Fruit fly (Drosophila melanogaster) whole organism, embryonic: ENCODE measurements around the gene rho-5.

Experiments
- Awh ChIP-seq: fragments of 200-800 bp; sonication (Bioruptor generic); IDR thresholded peaks from 2 replicates; pipeline ENCODE4, ENCODE4 v1.3.6; 2022; ENCODE audit warnings: missing biosample characterization, missing genetic modification characterization
- Bdp1 ChIP-seq: fragments of 200-800 bp; sonication (Bioruptor generic); optimal IDR thresholded peaks from 3 replicates; lab custom pipeline; 2016; ENCODE audit warnings: missing biosample characterization, missing genetic modification characterization
- CG1233 ChIP-seq: fragments of 200-800 bp; sonication (Bioruptor generic); optimal IDR thresholded peaks from 4 replicates; lab custom pipeline; 2018; ENCODE audit warnings: missing biosample characterization, mild to moderate bottlenecking, missing genetic modification characterization
- CG13894 ChIP-seq: fragments of 200-800 bp; sonication (Bioruptor generic); optimal IDR thresholded peaks from 3 replicates; lab custom pipeline; 2018; ENCODE audit warnings: missing biosample characterization, mild to moderate bottlenecking, missing genetic modification characterization, moderate library complexity
- CG15269 ChIP-seq: fragments of 200-800 bp; sonication (Bioruptor generic); optimal IDR thresholded peaks from 2 replicates; lab custom pipeline; 2018; ENCODE audit warnings: missing biosample characterization, mild to moderate bottlenecking, missing genetic modification characterization, moderate library complexity
- CG17328 ChIP-seq: fragments of 200-800 bp; sonication (Bioruptor generic); IDR thresholded peaks from 2 replicates; pipeline ENCODE4 v1.3.6; 2022; ENCODE audit warnings: missing biosample characterization, missing genetic modification characterization
- CG17359 ChIP-seq: fragments of 200-800 bp; sonication (Bioruptor generic); optimal IDR thresholded peaks from 3 replicates; lab custom pipeline; 2018; ENCODE audit warnings: missing biosample characterization, mild to moderate bottlenecking, missing genetic modification characterization, moderate library complexity
- CG17802 ChIP-seq: fragments of 200-800 bp; sonication (Bioruptor generic); optimal IDR thresholded peaks from 2 replicates; lab custom pipeline; 2018; ENCODE audit warnings: missing biosample characterization, mild to moderate bottlenecking, missing genetic modification characterization, moderate library complexity
- CG3163 ChIP-seq: fragments of 200-800 bp; sonication (Bioruptor generic); optimal IDR thresholded peaks from 3 replicates; lab custom pipeline; 2016; ENCODE audit warnings: missing biosample characterization, missing genetic modification characterization
- CG32532 ChIP-seq: fragments of 200-800 bp; sonication (Bioruptor generic); IDR thresholded peaks from 2 replicates; pipeline ENCODE4 v1.3.6; 2022; ENCODE audit warnings: missing biosample characterization, missing genetic modification characterization
- CG3726 ChIP-seq: fragments of 200-800 bp; sonication (Bioruptor generic); IDR thresholded peaks from 3 replicates; pipeline ENCODE4, ENCODE4 v1.3.6; 2022; ENCODE audit warnings: missing biosample characterization, missing genetic modification characterization
- CG4707 ChIP-seq: fragments of 200-800 bp; sonication (Bioruptor generic); optimal IDR thresholded peaks from 2 replicates; lab custom pipeline; 2018; ENCODE audit warnings: missing biosample characterization, mild to moderate bottlenecking, missing genetic modification characterization, moderate library complexity
- CG4820 ChIP-seq: fragments of 200-800 bp; sonication (Bioruptor generic); optimal IDR thresholded peaks from 3 replicates; lab custom pipeline; 2016; ENCODE audit warnings: missing biosample characterization, missing genetic modification characterization
- CG5245 ChIP-seq: fragments of 200-800 bp; sonication (Bioruptor generic); optimal IDR thresholded peaks from 3 replicates; lab custom pipeline; 2016; ENCODE audit warnings: missing biosample characterization, missing genetic modification characterization
- CG7987 ChIP-seq: fragments of 200-800 bp; sonication (Bioruptor generic); optimal IDR thresholded peaks from 2 replicates; lab custom pipeline; 2018; ENCODE audit warnings: missing biosample characterization, mild to moderate bottlenecking, missing genetic modification characterization, moderate library complexity
- Chrac-16 ChIP-seq: fragments of 200-800 bp; sonication (Bioruptor generic); optimal IDR thresholded peaks from 3 replicates; lab custom pipeline; 2016; ENCODE audit warnings: missing biosample characterization, missing genetic modification characterization
- Dip3 ChIP-seq: fragments of 200-800 bp; sonication (Bioruptor generic); optimal IDR thresholded peaks from 3 replicates; lab custom pipeline; 2016; ENCODE audit warnings: missing biosample characterization, missing genetic modification characterization
- Fer3 ChIP-seq: fragments of 200-800 bp; sonication (Bioruptor generic); optimal IDR thresholded peaks from 2 replicates; lab custom pipeline; 2018; ENCODE audit warnings: missing biosample characterization, mild to moderate bottlenecking, missing genetic modification characterization, moderate library complexity
- HLH54F ChIP-seq: fragments of 200-800 bp; sonication (Bioruptor generic); optimal IDR thresholded peaks from 3 replicates; lab custom pipeline; 2016; ENCODE audit warnings: missing biosample characterization, missing genetic modification characterization
- MESR4 ChIP-seq: fragments of 200-800 bp; sonication (Bioruptor generic); optimal IDR thresholded peaks from 2 replicates; lab custom pipeline; 2018; ENCODE audit warnings: missing biosample characterization, mild to moderate bottlenecking, missing genetic modification characterization, moderate library complexity
- Max ChIP-seq: fragments of 200-800 bp; sonication (Bioruptor generic); optimal IDR thresholded peaks from 2 replicates; lab custom pipeline; 2016; ENCODE audit warnings: missing biosample characterization, mild to moderate bottlenecking, missing genetic modification characterization
- Nf-YB ChIP-seq: fragments of 200-800 bp; sonication (Bioruptor generic); optimal IDR thresholded peaks from 3 replicates; lab custom pipeline; 2019; ENCODE audit warnings: missing biosample characterization, mild to moderate bottlenecking, missing genetic modification characterization, moderate library complexity
- Nf-YC ChIP-seq: fragments of 200-800 bp; optimal IDR thresholded peaks from 3 replicates; lab custom pipeline; 2019; ENCODE audit warnings: missing biosample characterization, mild to moderate bottlenecking, missing genetic modification characterization, moderate library complexity
- Trl ChIP-seq, 3 experiments: fragments of >200 bp in 2 of 3; fragments of 200-800 bp in 1 of 3; sonication (Bioruptor generic) in 1 of 3; optimal IDR thresholded peaks; 2 replicates in 1 of 3; 3 replicates in 2 of 3; lab custom pipeline; 2016 to 2017; ENCODE audit warnings: missing biosample characterization in 1 of 3, missing genetic modification characterization in 1 of 3
- aop ChIP-seq: fragments of 200-800 bp; sonication (Bioruptor generic); IDR thresholded peaks from 2 replicates; pipeline ENCODE4 v1.3.6; 2022; ENCODE audit warnings: missing biosample characterization, missing genetic modification characterization
- az2 ChIP-seq: fragments of 200-800 bp; sonication (Bioruptor generic); optimal IDR thresholded peaks from 3 replicates; lab custom pipeline; 2016; ENCODE audit warnings: missing biosample characterization, missing genetic modification characterization
- bbx ChIP-seq: fragments of 200-800 bp; sonication (Bioruptor generic); IDR thresholded peaks from 2 replicates; pipeline ENCODE4 v1.3.6; 2022; ENCODE audit warnings: missing biosample characterization, missing genetic modification characterization; ENCODE audit not compliant: partially characterized antibody
- br ChIP-seq: fragments of >200 bp; optimal IDR thresholded peaks from 2 replicates; lab custom pipeline; 2017
- btn ChIP-seq: fragments of 200-800 bp; sonication (Bioruptor generic); optimal IDR thresholded peaks from 2 replicates; lab custom pipeline; 2016; ENCODE audit warnings: missing biosample characterization, missing genetic modification characterization
- corto ChIP-seq: fragments of 200-800 bp; sonication (Bioruptor generic); optimal IDR thresholded peaks from 2 replicates; lab custom pipeline; 2016; ENCODE audit warnings: missing biosample characterization, mild to moderate bottlenecking, missing genetic modification characterization, moderate library complexity
- croc ChIP-seq: fragments of 200-800 bp; sonication (Bioruptor generic); conservative IDR thresholded peaks from 3 replicates; pipeline ENCODE4 v1.3.6; 2022; ENCODE audit warnings: missing biosample characterization, missing genetic modification characterization
- da ChIP-seq: fragments of 200-800 bp; sonication (Bioruptor generic); optimal IDR thresholded peaks from 2 replicates; lab custom pipeline; 2016; ENCODE audit warnings: missing biosample characterization, missing genetic modification characterization
- dpn ChIP-seq, 2 experiments: fragments of 200-800 bp; sonication (Bioruptor generic); optimal IDR thresholded peaks; 3 replicates each; lab custom pipeline; 2016; ENCODE audit warnings: missing biosample characterization in 2 of 2, missing genetic modification characterization in 2 of 2
- en ChIP-seq: fragments of 200-800 bp; sonication (Bioruptor generic); optimal IDR thresholded peaks from 2 replicates; lab custom pipeline; 2016; ENCODE audit warnings: missing biosample characterization, missing genetic modification characterization
- esg ChIP-seq: fragments of 200-800 bp; sonication (Bioruptor generic); conservative IDR thresholded peaks from 2 replicates; pipeline ENCODE4 v1.3.6; 2022; ENCODE audit warnings: missing biosample characterization, missing genetic modification characterization
- gem ChIP-seq: fragments of 200-800 bp; sonication (Bioruptor generic); optimal IDR thresholded peaks from 2 replicates; lab custom pipeline; 2019; ENCODE audit warnings: missing biosample characterization, mild to moderate bottlenecking, missing genetic modification characterization, moderate library complexity
- hkb ChIP-seq, 2 experiments: fragments of 200-800 bp in 1 of 2; fragments of >200 bp in 1 of 2; sonication (Bioruptor generic) in 1 of 2; IDR thresholded peaks in 1 of 2; optimal IDR thresholded peaks in 1 of 2; 2 replicates each; pipeline versions ENCODE4 v1.3.6 to Lab custom; 2017 to 2022; ENCODE audit warnings: missing biosample characterization in 1 of 2, missing genetic modification characterization in 1 of 2
- lilli ChIP-seq: fragments of 200-800 bp; sonication (Bioruptor generic); optimal IDR thresholded peaks from 3 replicates; lab custom pipeline; 2016; ENCODE audit warnings: missing biosample characterization, missing genetic modification characterization
- nmo ChIP-seq: fragments of 200-800 bp; sonication (Bioruptor generic); optimal IDR thresholded peaks from 2 replicates; lab custom pipeline; 2018; ENCODE audit warnings: missing biosample characterization, mild to moderate bottlenecking, missing genetic modification characterization, moderate library complexity
- oc ChIP-seq: fragments of 200-800 bp; sonication (Bioruptor generic); optimal IDR thresholded peaks from 2 replicates; lab custom pipeline; 2018; ENCODE audit warnings: missing biosample characterization, mild to moderate bottlenecking, missing genetic modification characterization, moderate library complexity
- org-1 ChIP-seq: fragments of 200-800 bp; sonication (Bioruptor generic); optimal IDR thresholded peaks from 2 replicates; lab custom pipeline; 2017; ENCODE audit warnings: missing biosample characterization, missing genetic modification characterization
- pros ChIP-seq: fragments of 200-800 bp; sonication (Bioruptor generic); optimal IDR thresholded peaks from 3 replicates; lab custom pipeline; 2019; ENCODE audit warnings: missing biosample characterization, mild to moderate bottlenecking, missing genetic modification characterization, moderate library complexity
- ro ChIP-seq: fragments of 200-800 bp; sonication (Bioruptor generic); IDR thresholded peaks from 2 replicates; pipeline ENCODE4 v1.3.6; 2022; ENCODE audit warnings: missing biosample characterization, missing genetic modification characterization
- row ChIP-seq: fragments of 200-800 bp; sonication (Bioruptor generic); IDR thresholded peaks from 3 replicates; pipeline ENCODE4 v1.3.6; 2022; ENCODE audit warnings: missing biosample characterization, missing genetic modification characterization
- sens ChIP-seq: fragments of 200-800 bp; sonication (Bioruptor generic); peaks from one replicate; lab custom pipeline; 2016; ENCODE audit warnings: missing biosample characterization, missing genetic modification characterization
- seq ChIP-seq: fragments of 200-800 bp; sonication (Bioruptor generic); IDR thresholded peaks from 2 replicates; pipeline ENCODE4 v1.3.6; 2022; ENCODE audit warnings: missing biosample characterization, missing genetic modification characterization
- sima ChIP-seq: fragments of 200-800 bp; sonication (Bioruptor generic); optimal IDR thresholded peaks from 2 replicates; lab custom pipeline; 2016; ENCODE audit warnings: missing biosample characterization, missing genetic modification characterization
- slou ChIP-seq: fragments of 200-800 bp; sonication (Bioruptor generic); optimal IDR thresholded peaks from 3 replicates; lab custom pipeline; 2016; ENCODE audit warnings: missing biosample characterization, missing genetic modification characterization
- slp2 ChIP-seq: fragments of 200-800 bp; sonication (Bioruptor generic); optimal IDR thresholded peaks from 2 replicates; lab custom pipeline; 2016; ENCODE audit warnings: missing biosample characterization, missing genetic modification characterization
- sr ChIP-seq: fragments of 200-800 bp; sonication (Bioruptor generic); IDR thresholded peaks from 3 replicates; pipeline ENCODE4 v1.3.6; 2022; ENCODE audit warnings: missing biosample characterization, missing genetic modification characterization
- zfh1 ChIP-seq: fragments of 200-800 bp; sonication (Bioruptor generic); IDR thresholded peaks from 3 replicates; pipeline ENCODE4 v1.3.6; 2022; ENCODE audit warnings: missing biosample characterization, missing genetic modification characterization

Gene rho-5

DNA sequence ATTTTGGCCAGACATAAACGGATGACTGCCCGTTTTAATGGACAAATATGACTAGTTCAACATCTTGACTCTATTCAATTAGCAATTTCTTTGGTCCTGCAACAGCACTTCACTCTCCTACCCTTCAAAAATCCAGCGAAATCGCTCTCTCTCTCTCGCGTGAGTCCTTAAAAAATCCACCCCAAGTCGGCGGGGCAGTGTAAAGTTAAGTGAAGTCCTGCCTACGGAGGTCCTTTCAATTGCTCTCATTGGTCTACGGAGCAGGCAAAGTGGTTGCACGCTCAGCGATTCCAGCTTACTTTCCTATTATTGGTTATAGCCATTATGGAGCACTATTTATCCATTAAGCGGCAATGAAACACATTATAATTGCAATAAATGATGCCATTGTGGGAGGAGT is 19.8 kb downstream of the rho-5 start, which contains the start of gene CG34367:
Gene CG34367, minus strand, starts transcription at position 35 of the 400 bp plus-strand sequence.
- no peak for TF ChIP-seq esg (GFP tag; lab: Robert Waterston, UW)
- TF ChIP-seq CG7987: no peak
- peak; percentile 86 for TF ChIP-seq pros (GFP tag; lab: Kevin White, UChicago)
- no peak for TF ChIP-seq hkb (optimal IDR thresholded peaks at IDR 0.05; lab: Kevin White, UChicago)
- no peak for TF ChIP-seq hkb (GFP tag; IDR thresholded peaks at IDR 0.05; lab: Robert Waterston, UW)
- no peak for TF ChIP-seq CG4707 (GFP tag; lab: Kevin White, UChicago)
- TF ChIP-seq lilli (GFP tag; lab: Kevin White, UChicago): no peak
- peak; percentile 96 for TF ChIP-seq Nf-YB
- TF ChIP-seq seq (GFP tag; lab: Robert Waterston, UW): peak; percentile 67; the same call in 1 of the 2 replicates
- TF ChIP-seq Nf-YC: peak; percentile 97
- peak; percentile 45 to 50 for TF ChIP-seq Trl (optimal IDR thresholded peaks at IDR 0.05; lab: Kevin White, UChicago)
- no peak for TF ChIP-seq Trl (GFP tag; optimal IDR thresholded peaks at IDR 0.05; lab: Kevin White, UChicago)
- no peak for TF ChIP-seq CG15269

DNA sequence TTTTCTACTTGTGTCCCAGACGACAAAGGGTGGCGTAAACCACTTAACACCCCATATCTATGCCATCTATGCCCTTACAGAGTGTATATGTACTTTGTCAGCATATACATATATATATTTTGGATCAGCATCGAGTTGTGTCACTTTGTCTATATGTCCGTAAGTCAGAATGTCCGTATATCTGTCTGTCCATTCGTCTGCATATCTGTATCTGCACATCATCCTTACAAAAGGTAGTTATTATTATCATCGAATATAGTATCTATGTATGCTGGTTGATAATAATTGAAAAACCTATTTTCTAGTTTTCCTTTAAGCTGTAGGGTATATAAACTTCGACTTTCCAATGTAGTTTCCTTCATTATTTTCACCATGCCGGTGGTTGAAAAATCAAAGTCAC is 22.6 kb downstream of the rho-5 start:
- TF ChIP-seq CG13894 (tag; lab: Kevin White, UChicago) (no peak), gem (tag; lab: Kevin White, UChicago) (no peak), bbx (GFP tag; lab: Robert Waterston, UW) (no peak), Max (GFP tag; lab: Kevin White, UChicago) (no peak), CG17328 (no peak), nmo (GFP tag; lab: Kevin White, UChicago) (peak; percentile 29), sr (GFP tag; lab: Robert Waterston, UW) (no peak), slp2 (GFP tag; lab: Kevin White, UChicago) (no peak), org-1 (GFP tag; lab: Kevin White, UChicago) (no peak), Dip3 (no peak), sens (GFP tag; lab: Kevin White, UChicago) (peak; percentile 88), croc (GFP tag; lab: Robert Waterston, UW) (no peak), CG3163 (no peak), br (lab: Kevin White, UChicago) (no peak), CG17359 (tag; lab: Kevin White, UChicago) (no peak), oc (tag; lab: Kevin White, UChicago) (no peak), az2 (GFP tag; lab: Kevin White, UChicago) (peak; percentile 14), HLH54F (GFP tag; lab: Kevin White, UChicago) (no peak), Fer3 (tag; lab: Kevin White, UChicago) (no peak), row (GFP tag; lab: Robert Waterston, UW) (peak; percentile 55), zfh1 (GFP tag; lab: Robert Waterston, UW) (no peak), CG3726 (GFP tag; lab: Robert Waterston, UW) (no peak), en (GFP tag; lab: Kevin White, UChicago) (no peak), ro (GFP tag; lab: Robert Waterston, UW) (no peak), CG32532 (no peak), corto (GFP tag; lab: Kevin White, UChicago) (no peak), da (GFP tag; lab: Kevin White, UChicago) (no peak), dpn (GFP tag; optimal IDR thresholded peaks at IDR 0.05; lab: Kevin White, UChicago) (no peak), CG5245 (GFP tag; lab: Kevin White, UChicago) (no peak), CG4820 (GFP tag; lab: Kevin White, UChicago) (no peak), Awh (GFP tag; lab: Robert Waterston, UW) (no peak), CG1233 (no peak), MESR4 (GFP tag; lab: Kevin White, UChicago) (no peak), slou (GFP tag; lab: Kevin White, UChicago) (no peak), CG17802 (tag; lab: Kevin White, UChicago) (no peak), btn (no peak), Chrac-16 (GFP tag; lab: Kevin White, UChicago) (no peak), Bdp1 (no peak), sima (GFP tag; lab: Kevin White, UChicago) (no peak), aop (GFP tag; lab: Robert Waterston, UW) (no peak)
